Worm (Caenorhabditis elegans) whole organism, mixed stage, embryonic: ENCODE measurements around the gene T14B4.20.

Source experiments
- elt-3 ChIP-seq: fragments of 150-350 bp; optimal IDR thresholded peaks from 2 replicates; lab custom pipeline; 2014; ENCODE audit warnings: missing biosample characterization, missing genetic modification characterization
- ham-2 ChIP-seq: fragments of 200-800 bp; sonication (Bioruptor generic); optimal IDR thresholded peaks from 2 replicates; lab custom pipeline; 2018; ENCODE audit warnings: mild to moderate bottlenecking, missing genetic modification characterization, missing compliant biosample characterization
- pha-4 ChIP-seq: fragments of 150-350 bp; optimal IDR thresholded peaks from 2 replicates; lab custom pipeline; 2018; ENCODE audit warnings: missing biosample characterization, missing genetic modification reagents, missing genetic modification characterization
- snpc-4 ChIP-seq: fragments of 150-350 bp; optimal IDR thresholded peaks from 2 replicates; lab custom pipeline; 2014; ENCODE audit warnings: missing biosample characterization, missing genetic modification characterization
- unc-62 ChIP-seq: fragments of 150-350 bp; optimal IDR thresholded peaks from 2 replicates; lab custom pipeline; 2014; ENCODE audit warnings: missing biosample characterization, missing genetic modification reagents, missing genetic modification characterization

DNA sequence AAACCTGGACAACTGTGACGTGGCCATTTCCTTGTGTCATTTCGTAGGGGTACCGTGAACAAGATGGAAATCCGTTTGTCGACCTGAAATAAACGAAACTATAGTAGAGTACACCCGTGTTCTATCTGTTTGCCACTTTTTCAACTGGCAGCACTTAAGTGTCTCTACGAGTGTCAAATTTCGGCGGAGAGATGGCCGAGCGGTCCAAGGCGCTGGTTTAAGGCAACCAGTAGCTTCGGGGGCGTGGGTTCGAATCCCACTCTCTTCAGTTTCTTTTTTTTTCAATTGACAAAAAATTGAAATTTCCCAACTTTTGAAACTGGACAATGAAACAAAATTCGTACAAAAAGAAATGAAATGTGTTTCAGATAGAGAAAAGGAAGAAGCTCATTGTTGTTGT lies 4.9 kb downstream of the T14B4.20 start:
- no peak for TF ChIP-seq elt-3 (tag; lab: Kevin White, UChicago)
- TF ChIP-seq snpc-4 (tag; lab: Kevin White, UChicago) = no peak
- no peak for TF ChIP-seq ham-2 (GFP tag; lab: Kevin White, UChicago)
- TF ChIP-seq pha-4 = no peak
- TF ChIP-seq unc-62 = no peak
